Worm (Caenorhabditis elegans) whole organism, late embryonic: ENCODE measurements around the gene rpt-1.

Experiments used
- F13H6.1 ChIP-seq: sonication (generic microtip); optimal IDR thresholded peaks from 2 replicates; lab custom pipeline; 2016; ENCODE audit warnings: missing genetic modification characterization, missing compliant biosample characterization
- K02D7.2 ChIP-seq: sonication (generic microtip); optimal IDR thresholded peaks from 2 replicates; lab custom pipeline; 2017; ENCODE audit warnings: mild to moderate bottlenecking, missing genetic modification characterization, missing compliant biosample characterization
- K09A11.1 ChIP-seq: sonication (generic microtip); optimal IDR thresholded peaks from 2 replicates; lab custom pipeline; 2017; ENCODE audit warnings: antibody characterized with exemption, mild to moderate bottlenecking, missing genetic modification characterization, missing compliant biosample characterization; ENCODE audit not compliant: insufficient read depth
- ahr-1 ChIP-seq: sonication (generic microtip); optimal IDR thresholded peaks from 2 replicates; lab custom pipeline; 2016; ENCODE audit warnings: missing genetic modification characterization, missing compliant biosample characterization
- ama-1 ChIP-seq: fragments of 150-350 bp; optimal IDR thresholded peaks from 2 replicates; lab custom pipeline; 2014
- ceh-14 ChIP-seq: sonication (generic microtip); optimal IDR thresholded peaks from 2 replicates; lab custom pipeline; 2016; ENCODE audit warnings: missing genotype, missing genetic modification characterization, missing compliant biosample characterization
- ceh-18 ChIP-seq: sonication (generic microtip); optimal IDR thresholded peaks from 2 replicates; lab custom pipeline; 2016; ENCODE audit warnings: missing genetic modification characterization, missing compliant biosample characterization
- ceh-2 ChIP-seq: sonication (generic microtip); optimal IDR thresholded peaks from 2 replicates; lab custom pipeline; 2016; ENCODE audit warnings: missing genotype, missing genetic modification characterization, missing compliant biosample characterization
- ceh-22 ChIP-seq: sonication (generic microtip); optimal IDR thresholded peaks from 2 replicates; lab custom pipeline; 2017; ENCODE audit warnings: missing biosample characterization, missing genetic modification characterization
- ceh-24 ChIP-seq: sonication (generic microtip); optimal IDR thresholded peaks from 2 replicates; lab custom pipeline; 2016; ENCODE audit warnings: mild to moderate bottlenecking, missing genetic modification characterization, missing compliant biosample characterization
- ceh-30 ChIP-seq: fragments of 150-350 bp; optimal IDR thresholded peaks from 2 replicates; lab custom pipeline; 2014; ENCODE audit warnings: missing biosample characterization, missing genetic modification characterization
- ceh-31 ChIP-seq: sonication (generic microtip); optimal IDR thresholded peaks from 2 replicates; lab custom pipeline; 2016; ENCODE audit warnings: missing genetic modification characterization, missing compliant biosample characterization
- ceh-34 ChIP-seq: sonication (generic microtip); optimal IDR thresholded peaks from 2 replicates; lab custom pipeline; 2016; ENCODE audit warnings: mild to moderate bottlenecking, missing genetic modification characterization, missing compliant biosample characterization
- ceh-45 ChIP-seq: fragments of 200-800 bp; sonication (Bioruptor generic); IDR thresholded peaks from 2 replicates; pipeline ENCODE4 v1.3.6; 2022; ENCODE audit warnings: missing genetic modification reagents, missing genetic modification characterization, missing compliant biosample characterization
- ceh-6 ChIP-seq: fragments of 200-800 bp; sonication (Bioruptor generic); optimal IDR thresholded peaks from 2 replicates; lab custom pipeline; 2018; ENCODE audit warnings: mild to moderate bottlenecking, missing genetic modification characterization, missing compliant biosample characterization
- ceh-9 ChIP-seq: sonication (generic microtip); optimal IDR thresholded peaks from 2 replicates; lab custom pipeline; 2016; ENCODE audit warnings: mild to moderate bottlenecking, missing genetic modification characterization, inconsistent platforms, missing compliant biosample characterization
- che-1 ChIP-seq: sonication (generic microtip); optimal IDR thresholded peaks from 2 replicates; lab custom pipeline; 2016; ENCODE audit warnings: mild to moderate bottlenecking, missing genetic modification characterization, missing compliant biosample characterization
- dmd-4 ChIP-seq: sonication (generic microtip); optimal IDR thresholded peaks from 2 replicates; lab custom pipeline; 2016; ENCODE audit warnings: borderline replicate concordance, missing genetic modification characterization, missing compliant biosample characterization
- dve-1 ChIP-seq: sonication (generic microtip); optimal IDR thresholded peaks from 2 replicates; lab custom pipeline; 2017; ENCODE audit warnings: antibody characterized with exemption, mild to moderate bottlenecking, missing genetic modification characterization, missing compliant biosample characterization
- elt-2 ChIP-seq: sonication (generic microtip); optimal IDR thresholded peaks from 2 replicates; lab custom pipeline; 2016; ENCODE audit warnings: missing genetic modification reagents, missing genetic modification characterization, missing compliant biosample characterization
- eyg-1 ChIP-seq: sonication (generic microtip); optimal IDR thresholded peaks from 2 replicates; lab custom pipeline; 2016; ENCODE audit warnings: missing genotype, missing genetic modification characterization, missing compliant biosample characterization
- fkh-6 ChIP-seq: sonication (generic microtip); optimal IDR thresholded peaks from 2 replicates; lab custom pipeline; 2016; ENCODE audit warnings: missing genetic modification characterization, missing compliant biosample characterization
- gmeb-2 ChIP-seq: sonication (generic microtip); optimal IDR thresholded peaks from 2 replicates; lab custom pipeline; 2016; ENCODE audit warnings: missing genetic modification characterization, inconsistent platforms, missing compliant biosample characterization
- hlh-13 ChIP-seq: fragments of 200-800 bp; sonication (Bioruptor generic); optimal IDR thresholded peaks from 2 replicates; lab custom pipeline; 2018; ENCODE audit warnings: mild to moderate bottlenecking, missing genetic modification characterization, missing compliant biosample characterization
- hlh-15 ChIP-seq: sonication (generic microtip); optimal IDR thresholded peaks from 2 replicates; lab custom pipeline; 2016; ENCODE audit warnings: missing genetic modification characterization, missing compliant biosample characterization
- hlh-6 ChIP-seq: sonication (generic microtip); optimal IDR thresholded peaks from 2 replicates; lab custom pipeline; 2016; ENCODE audit warnings: missing genotype, missing genetic modification characterization, missing compliant biosample characterization
- lim-6 ChIP-seq: sonication (generic microtip); optimal IDR thresholded peaks from 2 replicates; lab custom pipeline; 2016; ENCODE audit warnings: missing genetic modification characterization, missing compliant biosample characterization
- lin-11 ChIP-seq: fragments of 200-800 bp; sonication (Bioruptor generic); optimal IDR thresholded peaks from 2 replicates; lab custom pipeline; 2018; ENCODE audit warnings: mild to moderate bottlenecking, missing genetic modification characterization, missing compliant biosample characterization
- nfya-1 ChIP-seq: sonication (generic microtip); optimal IDR thresholded peaks from 2 replicates; lab custom pipeline; 2017; ENCODE audit warnings: missing genetic modification characterization, mild to moderate bottlenecking, missing compliant biosample characterization, antibody characterized with exemption, moderate library complexity
- npax-4 ChIP-seq: sonication (generic microtip); optimal IDR thresholded peaks from 2 replicates; lab custom pipeline; 2016; ENCODE audit warnings: missing genetic modification characterization, missing compliant biosample characterization
- odd-2 ChIP-seq: sonication (generic microtip); optimal IDR thresholded peaks from 2 replicates; lab custom pipeline; 2017; ENCODE audit warnings: antibody characterized with exemption, mild to moderate bottlenecking, missing genetic modification characterization, missing compliant biosample characterization
- pag-3 ChIP-seq: sonication (generic microtip); optimal IDR thresholded peaks from 2 replicates; lab custom pipeline; 2016; ENCODE audit warnings: missing compliant biosample characterization, missing genetic modification characterization, borderline replicate concordance
- pat-9 ChIP-seq: fragments of 200-800 bp; sonication (Bioruptor generic); optimal IDR thresholded peaks from 2 replicates; lab custom pipeline; 2018; ENCODE audit warnings: mild to moderate bottlenecking, missing genetic modification characterization, moderate library complexity, missing compliant biosample characterization
- pax-1 ChIP-seq: fragments of 150-350 bp; optimal IDR thresholded peaks from 2 replicates; lab custom pipeline; 2014; ENCODE audit warnings: missing biosample characterization, missing genetic modification characterization
- pqm-1 ChIP-seq: sonication (generic microtip); optimal IDR thresholded peaks from 2 replicates; lab custom pipeline; 2016; ENCODE audit warnings: missing genetic modification characterization, missing compliant biosample characterization
- pros-1 ChIP-seq: fragments of 150-350 bp; optimal IDR thresholded peaks from 2 replicates; lab custom pipeline; 2014; ENCODE audit warnings: missing biosample characterization, missing genetic modification reagents, missing genetic modification characterization
- sox-2 ChIP-seq: fragments of 200-800 bp; sonication (Bioruptor generic); IDR thresholded peaks from 2 replicates; pipeline ENCODE4 v1.3.6; 2022; ENCODE audit warnings: missing genetic modification reagents, missing genetic modification characterization, missing compliant biosample characterization
- syd-9 ChIP-seq: sonication (generic microtip); optimal IDR thresholded peaks from 2 replicates; lab custom pipeline; 2016; ENCODE audit warnings: mild to moderate bottlenecking, missing genetic modification characterization, moderate library complexity, missing compliant biosample characterization
- tbx-7 ChIP-seq: sonication (generic microtip); optimal IDR thresholded peaks from 2 replicates; lab custom pipeline; 2016; ENCODE audit warnings: missing genotype, missing genetic modification characterization, missing compliant biosample characterization
- ttx-3 ChIP-seq: sonication (generic microtip); optimal IDR thresholded peaks from 2 replicates; lab custom pipeline; 2016; ENCODE audit warnings: missing genetic modification reagents, missing genetic modification characterization, missing compliant biosample characterization
- unc-3 ChIP-seq, 2 experiments: fragments of 200-800 bp in 1 of 2; sonication (Bioruptor generic) in 1 of 2; sonication (generic microtip) in 1 of 2; conservative IDR thresholded peaks in 1 of 2; optimal IDR thresholded peaks in 1 of 2; 2 replicates each; pipeline versions ENCODE4 v1.3.6 to Lab custom; 2016 to 2022; ENCODE audit warnings: missing compliant biosample characterization in 2 of 2, missing genetic modification characterization in 2 of 2, missing genetic modification reagents in 1 of 2
- unc-42 ChIP-seq: sonication (generic microtip); optimal IDR thresholded peaks from 2 replicates; lab custom pipeline; 2016; ENCODE audit warnings: missing genotype, missing genetic modification characterization, missing compliant biosample characterization
- unc-86 ChIP-seq: sonication (generic microtip); optimal IDR thresholded peaks from 2 replicates; lab custom pipeline; 2016; ENCODE audit warnings: missing genetic modification characterization, missing compliant biosample characterization
- ztf-16 ChIP-seq: sonication (generic microtip); optimal IDR thresholded peaks from 2 replicates; lab custom pipeline; 2017; ENCODE audit warnings: missing genetic modification characterization, missing compliant biosample characterization

Gene rpt-1

ce11 chrV:11982309-11982708, at the start of gene rpt-1:
TSS of gene rpt-1 (minus strand) at chrV:11982397.
- no peak for TF ChIP-seq ceh-18
- no peak for TF ChIP-seq sox-2
- no peak for TF ChIP-seq K09A11.1
- no peak for TF ChIP-seq ceh-30 (tag; lab: Kevin White, UChicago)
- TF ChIP-seq ceh-34 (tag; lab: Kevin White, UChicago): peak; percentile 41
- TF ChIP-seq ceh-31: peak; percentile 42
- TF ChIP-seq unc-3 (GFP tag; conservative IDR thresholded peaks at IDR 0.05; lab: Robert Waterston, UW): no peak
- TF ChIP-seq unc-3 (tag; optimal IDR thresholded peaks at IDR 0.05; lab: Kevin White, UChicago): no peak
- TF ChIP-seq dmd-4 (tag; lab: Kevin White, UChicago): no peak
- TF ChIP-seq eyg-1 (tag; lab: Kevin White, UChicago): no peak
- TF ChIP-seq nfya-1 (tag; lab: Kevin White, UChicago): peak; percentile 48
- TF ChIP-seq pax-1: no peak
- TF ChIP-seq syd-9 (tag; lab: Kevin White, UChicago): no peak
- TF ChIP-seq dve-1 (tag; lab: Kevin White, UChicago): no peak
- TF ChIP-seq hlh-13: no peak
- TF ChIP-seq che-1: no peak
- no peak for TF ChIP-seq fkh-6 (tag; lab: Kevin White, UChicago)
- TF ChIP-seq lim-6: no peak
- no peak for TF ChIP-seq ttx-3 (tag; lab: Kevin White, UChicago)
- TF ChIP-seq ceh-2 (tag; lab: Kevin White, UChicago): no peak
- TF ChIP-seq ztf-16 (tag; lab: Kevin White, UChicago): no peak
- TF ChIP-seq ceh-22 (tag; lab: Kevin White, UChicago): no peak
- no peak for TF ChIP-seq K02D7.2 (tag; lab: Kevin White, UChicago)
- no peak for TF ChIP-seq F13H6.1 (tag; lab: Kevin White, UChicago)
- no peak for TF ChIP-seq gmeb-2 (tag; lab: Kevin White, UChicago)
- no peak for TF ChIP-seq unc-86 (tag; lab: Kevin White, UChicago)
- no peak for TF ChIP-seq hlh-6
- no peak for TF ChIP-seq tbx-7 (tag; lab: Kevin White, UChicago)
- TF ChIP-seq ceh-9 (tag; lab: Kevin White, UChicago): no peak
- peak; percentile 41 for TF ChIP-seq elt-2 (tag; lab: Kevin White, UChicago)
- TF ChIP-seq ceh-6 (GFP tag; lab: Kevin White, UChicago): no peak
- TF ChIP-seq pag-3: no peak
- no peak for TF ChIP-seq npax-4 (tag; lab: Kevin White, UChicago)
- no peak for TF ChIP-seq ceh-24 (tag; lab: Kevin White, UChicago)
- TF ChIP-seq pqm-1: no peak
- TF ChIP-seq lin-11 (tag; lab: Kevin White, UChicago): no peak
- TF ChIP-seq hlh-15: no peak
- TF ChIP-seq unc-42 (tag; lab: Kevin White, UChicago): no peak
- TF ChIP-seq ceh-14 (tag; lab: Kevin White, UChicago): no peak
- TF ChIP-seq ama-1 (lab: Kevin White, UChicago): peak; percentile 18
- no peak for TF ChIP-seq pros-1
- no peak for TF ChIP-seq ceh-45 (GFP tag; lab: Robert Waterston, UW)
- TF ChIP-seq odd-2 (tag; lab: Kevin White, UChicago): no peak
- no peak for TF ChIP-seq pat-9 (tag; lab: Kevin White, UChicago)

ce11 chrV:12028151-12028550, 46.0 kb upstream of the rpt-1 start:
- TF ChIP-seq ahr-1: no peak
